Worm (Caenorhabditis elegans): Measurements from ENCODE around the gene Y26G10.5.

Gene Y26G10.5

DNA sequence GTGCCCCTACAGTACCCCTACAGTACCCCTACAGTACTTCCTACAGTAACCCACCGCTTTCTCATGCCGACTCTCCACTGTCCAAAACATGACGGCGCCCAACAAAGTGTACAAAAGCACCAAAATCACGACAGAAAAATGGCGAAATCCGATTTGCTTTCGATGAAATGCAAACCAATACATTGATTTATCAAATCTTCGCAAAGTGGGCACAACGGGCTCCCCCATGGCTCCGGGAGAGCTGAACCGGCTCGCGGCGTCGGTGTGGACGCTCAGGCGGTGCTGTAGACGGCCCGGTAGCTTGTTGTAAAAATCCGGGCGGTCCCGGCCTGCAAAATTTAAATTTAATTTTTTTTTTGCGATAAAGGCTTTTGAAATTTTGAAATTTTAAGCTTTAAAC lies 11.7 kb upstream of the Y26G10.5 start:
- TF ChIP-seq zip-4 (GFP tag; optimal IDR thresholded peaks at IDR 0.05) (no peak), ama-1 (optimal IDR thresholded peaks at IDR 0.05) (no peak), ceh-88 (GFP tag; IDR thresholded peaks at IDR 0.05) (no peak), dpl-1 (GFP tag; optimal IDR thresholded peaks at IDR 0.05) (no peak), alr-1 (tag; optimal IDR thresholded peaks at IDR 0.05; ENCODE audit: borderline replicate concordance) (no peak), nhr-84 (tag; optimal IDR thresholded peaks at IDR 0.05) (no peak), pag-3 (tag; optimal IDR thresholded peaks at IDR 0.05; ENCODE audit: borderline replicate concordance, insufficient read depth) (no peak), nhr-85 (tag) (no peak), fkh-4 (tag; optimal IDR thresholded peaks at IDR 0.05; ENCODE audit: borderline replicate concordance) (no peak), ces-1 (GFP tag; optimal IDR thresholded peaks at IDR 0.05) (no peak), ztf-4 (tag; optimal IDR thresholded peaks at IDR 0.05) (no peak), egl-13 (tag; optimal IDR thresholded peaks at IDR 0.05) (no peak), nhr-76 (tag; optimal IDR thresholded peaks at IDR 0.05) (no peak)

DNA sequence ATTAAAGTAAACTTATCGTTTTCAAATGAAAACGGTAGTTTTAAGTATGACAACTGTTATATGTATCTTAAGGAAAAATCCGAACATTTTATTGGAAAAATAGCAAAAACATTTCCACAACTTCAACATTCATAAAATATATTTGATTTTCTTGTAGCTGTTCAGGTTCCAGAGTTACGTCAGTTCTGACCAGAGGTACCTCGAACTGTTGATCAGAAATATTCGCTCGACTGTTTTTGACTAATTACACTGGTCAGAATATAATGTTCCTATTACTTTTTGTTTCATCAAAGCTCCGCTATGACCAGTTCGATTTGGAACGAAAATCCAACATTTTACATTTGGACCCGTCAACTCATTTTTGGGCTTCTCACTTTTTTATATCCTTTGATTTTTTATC lies 6.4 kb upstream of the Y26G10.5 start, which contains the start of gene srh-31:
TSS of gene srh-31 (plus strand) at position 301 of the 400 bp plus-strand sequence.
- no peak for TF ChIP-seq nhr-85 (tag)
- TF ChIP-seq mab-9 (GFP tag; IDR thresholded peaks at IDR 0.05) = no peak
- no peak for TF ChIP-seq C04F5.9 (tag; optimal IDR thresholded peaks at IDR 0.05)
- no peak for TF ChIP-seq efl-3 (GFP tag; optimal IDR thresholded peaks at IDR 0.05)
- TF ChIP-seq sptf-1 (tag; optimal IDR thresholded peaks at IDR 0.05) = no peak
- no peak for TF ChIP-seq fkh-10 (GFP tag; optimal IDR thresholded peaks at IDR 0.05)
- TF ChIP-seq egl-27 (tag; optimal IDR thresholded peaks at IDR 0.05) = no peak
- no peak for TF ChIP-seq ama-1 (optimal IDR thresholded peaks at IDR 0.05)

DNA sequence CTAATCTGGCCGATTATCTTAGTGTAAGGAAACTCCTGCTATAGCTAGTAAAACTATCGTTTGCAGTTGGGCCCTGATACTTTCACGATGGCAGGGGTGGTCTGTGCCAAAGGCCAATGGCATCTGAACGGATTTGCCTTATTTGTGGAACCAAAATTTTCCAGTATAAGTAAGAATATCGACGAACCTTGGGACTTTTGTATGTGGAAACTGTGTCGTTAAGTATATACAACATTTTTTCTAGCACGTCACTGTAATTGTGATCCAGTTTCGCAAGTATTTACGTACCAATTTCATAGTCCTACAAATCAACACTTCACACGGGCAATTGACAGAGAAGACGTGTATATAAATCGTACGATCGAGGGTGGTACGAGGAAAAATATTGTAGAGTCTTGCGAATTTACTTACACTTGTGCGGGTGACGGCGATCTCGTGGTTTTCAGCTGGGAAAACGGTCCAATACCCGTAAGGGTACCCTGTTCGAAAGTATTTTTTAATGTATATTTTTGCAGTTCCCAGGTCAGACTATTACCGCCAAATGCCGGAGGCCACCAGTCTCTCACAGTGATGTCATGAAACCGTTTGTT lies 5.7 kb upstream of the Y26G10.5 start:
- TF ChIP-seq tbx-2 (tag; optimal IDR thresholded peaks at IDR 0.05) (no peak), unc-130 (tag; optimal IDR thresholded peaks at IDR 0.05) (no peak), nhr-12 (tag; optimal IDR thresholded peaks at IDR 0.05) (no peak), jun-1 (tag; optimal IDR thresholded peaks at IDR 0.05) (no peak), dsc-1 (tag; optimal IDR thresholded peaks at IDR 0.05) (no peak), ceh-8 (GFP tag; optimal IDR thresholded peaks at IDR 0.05) (no peak), nhr-20 (tag; optimal IDR thresholded peaks at IDR 0.05) (no peak), blmp-1 (tag; optimal IDR thresholded peaks at IDR 0.05) (no peak), aha-1 (tag; optimal IDR thresholded peaks at IDR 0.05) (no peak), ceh-63 (GFP tag; optimal IDR thresholded peaks at IDR 0.05) (no peak), unc-86 (tag; optimal IDR thresholded peaks at IDR 0.05) (no peak), lin-39 (tag; optimal IDR thresholded peaks at IDR 0.05) (no peak), hpl-2 (GFP tag; optimal IDR thresholded peaks at IDR 0.05) (no peak), fkh-8 (tag; optimal IDR thresholded peaks at IDR 0.05) (no peak), dpl-1 (GFP tag; optimal IDR thresholded peaks at IDR 0.05) (no peak), nhr-28 (tag; optimal IDR thresholded peaks at IDR 0.05) (no peak)

DNA sequence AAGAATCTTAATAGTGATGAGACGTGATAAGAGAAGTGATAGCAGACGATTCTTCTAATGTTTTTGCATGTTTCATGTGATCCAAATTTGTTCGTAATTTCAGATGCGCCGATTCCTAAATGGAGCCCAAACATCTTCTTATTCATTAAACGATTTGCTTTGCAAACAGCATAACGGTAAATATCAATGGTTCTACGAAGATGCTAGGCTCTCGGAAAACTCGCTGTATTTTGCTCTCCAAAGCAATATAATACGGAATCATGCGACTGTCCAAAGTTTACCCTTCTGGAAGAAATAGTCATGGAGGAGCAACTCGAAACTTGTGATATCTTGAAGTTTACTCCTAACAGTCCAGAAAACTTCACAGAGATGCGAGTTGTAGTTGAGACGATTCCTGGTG lies 5.2 kb upstream of the Y26G10.5 start, which contains the start of gene W06D12.6:
TSS of gene W06D12.6 (plus strand) at position 301 of the 400 bp plus-strand sequence.
- TF ChIP-seq ceh-8 (GFP tag; optimal IDR thresholded peaks at IDR 0.05) (no peak), dsc-1 (tag; optimal IDR thresholded peaks at IDR 0.05) (no peak), blmp-1 (tag; optimal IDR thresholded peaks at IDR 0.05) (no peak), isw-1 (GFP tag; IDR thresholded peaks at IDR 0.05) (no peak), efl-3 (GFP tag; optimal IDR thresholded peaks at IDR 0.05) (no peak)

DNA sequence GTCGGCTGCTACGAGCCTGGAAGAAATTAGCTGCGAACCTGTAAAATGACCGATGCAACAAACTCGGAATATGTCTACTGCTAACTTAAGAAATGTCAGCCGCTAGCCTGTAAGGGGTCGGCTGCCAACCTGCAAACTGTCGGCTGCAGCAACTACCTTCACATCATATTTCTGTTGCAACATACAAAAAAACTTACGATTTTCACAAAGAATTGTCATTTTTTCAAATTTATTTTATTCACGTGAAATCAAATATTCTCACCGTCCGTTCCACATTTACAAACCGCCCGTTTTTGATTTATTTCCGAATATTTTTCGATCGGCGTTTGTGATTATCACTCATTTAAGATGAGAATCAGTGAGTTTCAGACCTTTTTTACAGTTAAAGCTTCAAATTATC lies 969 bp downstream of the Y26G10.5 start, which contains the start of gene Y26G10.6:
TSS of gene Y26G10.6 (plus strand) at position 301 of the 400 bp plus-strand sequence.
- TF ChIP-seq ceh-63 (GFP tag; optimal IDR thresholded peaks at IDR 0.05) (no peak), alr-1 (tag; optimal IDR thresholded peaks at IDR 0.05; ENCODE audit: borderline replicate concordance) (no peak), efl-1 (optimal IDR thresholded peaks at IDR 0.05) (no peak), efl-1 (GFP tag; optimal IDR thresholded peaks at IDR 0.05 in 1 of 2) (no peak), ztf-4 (tag; optimal IDR thresholded peaks at IDR 0.05) (no peak), snpc-4 (tag; optimal IDR thresholded peaks at IDR 0.05) (no peak), tlp-1 (tag; optimal IDR thresholded peaks at IDR 0.05) (no peak), hlh-4 (tag; optimal IDR thresholded peaks at IDR 0.05) (no peak), efl-3 (GFP tag; optimal IDR thresholded peaks at IDR 0.05) (no peak), nhr-90 (tag; optimal IDR thresholded peaks at IDR 0.05; ENCODE audit: poor library complexity) (no peak), fkh-10 (GFP tag; optimal IDR thresholded peaks at IDR 0.05) (no peak), aly-2 (tag; optimal IDR thresholded peaks at IDR 0.05) (no peak), ces-1 (GFP tag; optimal IDR thresholded peaks at IDR 0.05) (no peak)

Data from whole organism, L1 larva.